Fruit fly (Drosophila melanogaster) whole organism, wandering third instar larva: ENCODE data around the gene Tfb5.

Experiments used
- Abd-B ChIP-seq: fragments of >200 bp; optimal IDR thresholded peaks from 2 replicates; lab custom pipeline; 2017; ENCODE audit warnings: missing biosample characterization, missing genetic modification characterization
- CG32264 ChIP-seq: fragments of 200-800 bp; sonication (Bioruptor generic); optimal IDR thresholded peaks from 2 replicates; lab custom pipeline; 2016; ENCODE audit warnings: missing biosample characterization, missing genetic modification characterization
- CG9705 ChIP-seq: fragments of 200-800 bp; sonication (Bioruptor generic); optimal IDR thresholded peaks from 2 replicates; lab custom pipeline; 2018; ENCODE audit warnings: missing biosample characterization, mild to moderate bottlenecking, missing genetic modification characterization
- CrebA ChIP-seq: fragments of 200-800 bp; sonication (Bioruptor generic); optimal IDR thresholded peaks from 2 replicates; lab custom pipeline; 2016; ENCODE audit warnings: missing biosample characterization, mild to moderate bottlenecking, missing genetic modification characterization, borderline replicate concordance
- Dfd ChIP-seq: fragments of >200 bp; optimal IDR thresholded peaks from 2 replicates; lab custom pipeline; 2017; ENCODE audit warnings: missing biosample characterization, missing genetic modification characterization
- Dif ChIP-seq: fragments of 200-275, 200-300 bp; sonication (Bioruptor generic); optimal IDR thresholded peaks from 2 replicates; lab custom pipeline; 2018; ENCODE audit warnings: missing biosample characterization, missing genetic modification characterization; ENCODE audit not compliant: partially characterized antibody
- GATAd ChIP-seq: sonication (Bioruptor generic); optimal IDR thresholded peaks from 2 replicates; lab custom pipeline; 2016; ENCODE audit warnings: missing biosample characterization, missing genetic modification characterization
- HLH106 ChIP-seq: fragments of 200-800 bp; optimal IDR thresholded peaks from 3 replicates; lab custom pipeline; 2019; ENCODE audit warnings: missing biosample characterization, mild to moderate bottlenecking, missing genetic modification characterization, moderate library complexity
- Hnf4 ChIP-seq: fragments of 200-800 bp; sonication (Bioruptor generic); optimal IDR thresholded peaks from 2 replicates; lab custom pipeline; 2016; ENCODE audit warnings: missing biosample characterization, mild to moderate bottlenecking, missing genetic modification characterization
- Hr78 ChIP-seq: fragments of >200 bp; optimal IDR thresholded peaks from 2 replicates; lab custom pipeline; 2017; ENCODE audit warnings: missing biosample characterization, missing genetic modification characterization
- Hr83 ChIP-seq: fragments of 200-300 bp; sonication (Bioruptor generic); optimal IDR thresholded peaks from 2 replicates; lab custom pipeline; 2016; ENCODE audit warnings: missing biosample characterization, mild to moderate bottlenecking, missing genetic modification characterization, moderate library complexity; ENCODE audit not compliant: poor library complexity, severe bottlenecking
- Jra ChIP-seq: sonication (Bioruptor generic); optimal IDR thresholded peaks from 2 replicates; lab custom pipeline; 2016; ENCODE audit warnings: missing biosample characterization, missing genetic modification characterization
- Mio ChIP-seq: sonication (Bioruptor generic); optimal IDR thresholded peaks from 2 replicates; lab custom pipeline; 2016; ENCODE audit warnings: missing biosample characterization, missing genetic modification characterization
- Myc ChIP-seq: fragments of >200 bp; optimal IDR thresholded peaks from 2 replicates; lab custom pipeline; 2017
- N ChIP-seq: fragments of >200 bp; optimal IDR thresholded peaks from 2 replicates; lab custom pipeline; 2018; ENCODE audit warnings: missing biosample characterization, missing external identifiers, missing genetic modification characterization
- OdsH ChIP-seq: fragments of 200-800 bp; sonication (Bioruptor generic); optimal IDR thresholded peaks from 2 replicates; lab custom pipeline; 2016; ENCODE audit warnings: missing biosample characterization, mild to moderate bottlenecking, missing genetic modification characterization
- Rel ChIP-seq, 2 experiments: fragments of 200-800 bp; sonication (Bioruptor generic) in 1 of 2; optimal IDR thresholded peaks; 2 replicates in 1 of 2; 3 replicates in 1 of 2; lab custom pipeline; 2016 to 2019; ENCODE audit warnings: mild to moderate bottlenecking in 2 of 2, missing biosample characterization in 2 of 2, missing genetic modification characterization in 2 of 2, moderate library complexity in 1 of 2
- Sp1 ChIP-seq: fragments of 200-800 bp; sonication (Bioruptor generic); optimal IDR thresholded peaks from 3 replicates; lab custom pipeline; 2019; ENCODE audit warnings: missing biosample characterization, mild to moderate bottlenecking, missing genetic modification characterization, moderate library complexity
- Vsx2 ChIP-seq: fragments of 200-300, 225-300 bp; sonication (Bioruptor generic); optimal IDR thresholded peaks from 2 replicates; lab custom pipeline; 2018; ENCODE audit warnings: missing biosample characterization, missing genetic modification characterization; ENCODE audit not compliant: partially characterized antibody
- br ChIP-seq: fragments of 200-800 bp; sonication (Bioruptor generic); optimal IDR thresholded peaks from 2 replicates; lab custom pipeline; 2016; ENCODE audit warnings: missing biosample characterization, missing genetic modification characterization
- brk ChIP-seq: fragments of 200-800 bp; sonication (Bioruptor generic); optimal IDR thresholded peaks from 2 replicates; lab custom pipeline; 2016; ENCODE audit warnings: missing biosample characterization, mild to moderate bottlenecking, missing genetic modification characterization
- dl ChIP-seq, 2 experiments: fragments of 175-275, 200-275 bp in 1 of 2; fragments of 200-275 bp in 1 of 2; sonication (Bioruptor generic); optimal IDR thresholded peaks; lab custom pipeline; 2018; ENCODE audit warnings: mild to moderate bottlenecking in 2 of 2, missing biosample characterization in 2 of 2, missing genetic modification characterization in 2 of 2, moderate library complexity in 2 of 2; ENCODE audit not compliant: partially characterized antibody in 2 of 2, insufficient read depth in 1 of 2
- dmrt93B ChIP-seq: fragments of 200-800 bp; sonication (Bioruptor generic); optimal IDR thresholded peaks from 2 replicates; lab custom pipeline; 2018; ENCODE audit warnings: missing biosample characterization, mild to moderate bottlenecking, missing genetic modification characterization
- dsf ChIP-seq: sonication (Bioruptor generic); optimal IDR thresholded peaks from 2 replicates; lab custom pipeline; 2016; ENCODE audit warnings: missing biosample characterization, missing genetic modification characterization, borderline replicate concordance
- ey ChIP-seq: fragments of 200-800 bp; sonication (Bioruptor generic); optimal IDR thresholded peaks from 2 replicates; lab custom pipeline; 2016; ENCODE audit warnings: missing biosample characterization, missing genetic modification characterization
- foxo ChIP-seq, 2 experiments: fragments of 200-800 bp; sonication (Bioruptor generic); optimal IDR thresholded peaks; 2 replicates in 1 of 2; 3 replicates in 1 of 2; lab custom pipeline; 2016 to 2017; ENCODE audit warnings: missing biosample characterization in 2 of 2, missing genetic modification characterization in 2 of 2
- fru ChIP-seq: fragments of 200-800 bp; sonication (Bioruptor generic); optimal IDR thresholded peaks from 3 replicates; lab custom pipeline; 2016; ENCODE audit warnings: missing biosample characterization, mild to moderate bottlenecking, missing genetic modification characterization
- h ChIP-seq: fragments of 200-800 bp; sonication (Bioruptor generic); optimal IDR thresholded peaks from 3 replicates; lab custom pipeline; 2016; ENCODE audit warnings: missing biosample characterization, mild to moderate bottlenecking, missing genetic modification characterization
- jim ChIP-seq: fragments of 175-275, 200-325 bp; sonication (Bioruptor generic); optimal IDR thresholded peaks from 2 replicates; lab custom pipeline; 2016; ENCODE audit warnings: missing biosample characterization, mild to moderate bottlenecking, missing genetic modification characterization
- lola ChIP-seq: fragments of >200 bp; optimal IDR thresholded peaks from 2 replicates; lab custom pipeline; 2017; ENCODE audit warnings: missing biosample characterization, missing genetic modification characterization
- pan ChIP-seq: fragments of >200 bp; optimal IDR thresholded peaks from 2 replicates; lab custom pipeline; 2017
- psq ChIP-seq: fragments of 200-800 bp; sonication (Bioruptor generic); optimal IDR thresholded peaks from 3 replicates; lab custom pipeline; 2017; ENCODE audit warnings: missing biosample characterization, mild to moderate bottlenecking, missing genetic modification characterization, moderate library complexity
- rgr ChIP-seq: fragments of 200-800 bp; sonication (Bioruptor generic); optimal IDR thresholded peaks from 3 replicates; lab custom pipeline; 2016; ENCODE audit warnings: missing biosample characterization, mild to moderate bottlenecking, missing genetic modification characterization
- sage ChIP-seq: fragments of 200-800 bp; sonication (Bioruptor generic); optimal IDR thresholded peaks from 2 replicates; lab custom pipeline; 2016; ENCODE audit warnings: missing biosample characterization, mild to moderate bottlenecking, missing genetic modification characterization
- sv ChIP-seq: fragments of 200-800 bp; sonication (Bioruptor generic); optimal IDR thresholded peaks from 3 replicates; lab custom pipeline; 2016; ENCODE audit warnings: missing biosample characterization, missing genetic modification characterization
- tai ChIP-seq: sonication (Bioruptor generic); optimal IDR thresholded peaks from 2 replicates; lab custom pipeline; 2016; ENCODE audit warnings: missing biosample characterization, missing genetic modification characterization
- usp ChIP-seq: fragments of >200 bp; optimal IDR thresholded peaks from 2 replicates; lab custom pipeline; 2017; ENCODE audit warnings: missing biosample characterization, missing genetic modification characterization
- woc ChIP-seq: sonication (Bioruptor generic); optimal IDR thresholded peaks from 2 replicates; lab custom pipeline; 2016; ENCODE audit warnings: missing biosample characterization, mild to moderate bottlenecking, missing genetic modification characterization

The Tfb5 gene

DNA sequence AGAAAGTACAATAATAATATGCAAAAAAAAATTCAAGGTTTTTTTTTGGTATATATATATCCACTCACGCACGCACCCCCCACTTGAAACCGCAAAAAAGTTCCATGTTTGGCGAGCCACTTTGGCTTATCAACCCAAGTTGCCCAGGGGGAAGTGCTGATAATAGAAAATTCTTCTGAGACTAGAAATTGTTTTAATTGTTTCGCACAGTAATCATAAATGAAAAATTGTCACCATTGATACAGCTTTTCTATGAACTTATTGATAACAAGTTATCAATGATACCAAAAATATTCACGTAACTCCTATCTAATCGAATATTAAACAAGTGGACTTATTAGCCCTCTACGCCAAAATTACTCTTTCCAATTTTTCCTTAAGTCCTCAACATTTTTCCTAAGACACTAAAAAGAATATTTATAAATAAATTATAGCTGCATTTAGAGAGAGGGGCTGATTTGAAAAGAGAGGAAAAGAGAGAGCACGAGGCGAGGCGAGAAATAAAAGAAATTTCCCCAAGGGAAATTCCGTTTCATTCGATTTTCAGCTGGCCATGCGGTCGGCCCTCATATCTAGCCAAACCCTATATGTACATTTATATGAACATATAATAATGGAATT is 12.0 kb downstream of the Tfb5 start:
- TF ChIP-seq jim (GFP tag; lab: Kevin White, UChicago), result no peak
- no peak for TF ChIP-seq h (GFP tag; lab: Kevin White, UChicago)
- no peak for TF ChIP-seq Mio (GFP tag; lab: Kevin White, UChicago)
- no peak for TF ChIP-seq br (GFP tag; lab: Kevin White, UChicago)
- no peak for TF ChIP-seq brk (GFP tag; lab: Kevin White, UChicago)
- no peak for TF ChIP-seq Rel (GFP tag; optimal IDR thresholded peaks at IDR 0.05; lab: Kevin White, UChicago)
- no peak for TF ChIP-seq Rel (tag; optimal IDR thresholded peaks at IDR 0.05; lab: Kevin White, UChicago)
- TF ChIP-seq Vsx2, result no peak
- no peak for TF ChIP-seq GATAd (GFP tag; lab: Kevin White, UChicago)
- no peak for TF ChIP-seq Dfd
- TF ChIP-seq CrebA, result no peak

DNA sequence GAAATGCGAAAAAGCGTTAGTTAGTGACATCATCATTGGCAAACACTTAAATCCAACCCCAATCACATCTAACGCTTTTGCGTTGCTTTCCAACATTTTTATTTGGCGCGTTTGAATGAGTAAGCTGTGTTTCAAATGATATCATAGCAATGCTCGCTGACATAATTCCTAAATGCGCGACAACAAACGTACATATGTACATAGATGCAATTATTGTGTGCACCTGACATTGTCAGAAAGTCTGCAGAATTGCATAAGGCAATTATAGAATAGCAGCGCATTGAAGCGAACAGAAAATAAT is 12.4 kb downstream of the Tfb5 start:
- TF ChIP-seq Jra, result no peak
- TF ChIP-seq foxo (GFP tag; optimal IDR thresholded peaks at IDR 0.05; lab: Kevin White, UChicago), result no peak
- no peak for TF ChIP-seq HLH106 (tag; lab: Kevin White, UChicago)
- TF ChIP-seq fru (GFP tag; lab: Kevin White, UChicago), result no peak
- TF ChIP-seq Rel (GFP tag; optimal IDR thresholded peaks at IDR 0.05; lab: Kevin White, UChicago), result no peak
- TF ChIP-seq Rel (tag; optimal IDR thresholded peaks at IDR 0.05; lab: Kevin White, UChicago), result no peak
- no peak for TF ChIP-seq tai (GFP tag; lab: Kevin White, UChicago)
- no peak for TF ChIP-seq dsf
- no peak for TF ChIP-seq Abd-B (GFP tag; lab: Kevin White, UChicago)
- no peak for TF ChIP-seq Myc (lab: Kevin White, UChicago)
- TF ChIP-seq ey (GFP tag; lab: Kevin White, UChicago), result no peak
- TF ChIP-seq jim (GFP tag; lab: Kevin White, UChicago), result no peak
- no peak for TF ChIP-seq brk (GFP tag; lab: Kevin White, UChicago)
- TF ChIP-seq sage, result no peak
- TF ChIP-seq pan (lab: Kevin White, UChicago), result no peak
- no peak for TF ChIP-seq Hr83 (GFP tag; lab: Kevin White, UChicago)
- TF ChIP-seq CG9705 (GFP tag; lab: Kevin White, UChicago), result no peak
- no peak for TF ChIP-seq dmrt93B
- TF ChIP-seq rgr, result no peak

DNA sequence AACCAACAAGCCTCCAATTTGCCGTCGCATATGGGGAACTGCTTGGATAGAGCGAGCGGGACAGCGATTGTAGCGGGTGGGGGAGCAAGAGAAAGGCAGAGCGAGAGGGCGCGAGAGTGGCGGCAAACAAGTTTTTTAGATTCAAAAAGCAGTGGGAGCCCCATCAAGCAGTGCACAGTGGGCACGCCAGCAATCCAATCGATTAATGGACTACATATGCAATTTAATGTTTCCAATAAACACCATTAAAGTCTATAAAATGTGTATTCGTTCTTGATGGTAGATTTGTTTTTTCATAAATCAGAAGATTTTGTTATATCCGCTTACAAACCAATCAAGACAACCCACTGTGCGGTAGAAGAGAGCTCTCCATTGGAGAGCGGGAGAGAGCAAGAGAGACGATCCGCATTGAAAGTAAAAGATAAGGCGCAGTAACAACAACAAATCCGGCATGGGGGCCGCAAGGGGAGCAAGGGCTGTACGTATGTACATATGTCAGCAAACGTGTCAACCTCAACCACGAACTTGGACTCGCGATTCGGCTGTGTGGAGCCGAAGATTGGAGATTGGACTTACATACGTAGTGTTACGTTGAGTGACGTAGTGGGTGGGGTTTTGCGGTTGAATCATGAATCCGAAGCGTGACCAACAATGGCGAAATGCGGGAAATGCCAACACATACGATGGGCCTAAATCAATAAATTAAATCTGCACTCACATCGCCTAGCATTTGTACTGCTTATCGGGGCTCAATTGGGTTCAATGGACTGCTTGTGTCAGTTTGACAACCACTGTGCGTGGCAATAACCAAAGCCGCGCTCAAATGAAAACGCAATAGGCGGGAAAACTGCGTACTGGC is 13.0 kb downstream of the Tfb5 start:
- peak; percentile 94 for TF ChIP-seq brk (GFP tag; lab: Kevin White, UChicago)
- TF ChIP-seq tai (GFP tag; lab: Kevin White, UChicago), result peak; percentile 97
- no peak for TF ChIP-seq Abd-B (GFP tag; lab: Kevin White, UChicago)
- peak; percentile 92 for TF ChIP-seq Mio (GFP tag; lab: Kevin White, UChicago)
- TF ChIP-seq sage, result peak; percentile 96
- peak; percentile 95 for TF ChIP-seq psq (GFP tag; lab: Kevin White, UChicago)
- peak; percentile 92 for TF ChIP-seq Hr83 (GFP tag; lab: Kevin White, UChicago)
- peak; percentile 99 for TF ChIP-seq h (GFP tag; lab: Kevin White, UChicago)
- peak; percentile 37 for TF ChIP-seq Myc (lab: Kevin White, UChicago)
- peak; percentile 88 for TF ChIP-seq N (GFP tag; lab: Kevin White, UChicago)
- TF ChIP-seq woc (GFP tag; lab: Kevin White, UChicago), result peak; percentile 99
- peak; percentile 97 for TF ChIP-seq Jra
- TF ChIP-seq foxo (GFP tag; optimal IDR thresholded peaks at IDR 0.05; lab: Kevin White, UChicago), result peak; percentile 97 to 99
- peak; percentile 80 to 91 for TF ChIP-seq dl (GFP tag; optimal IDR thresholded peaks at IDR 0.05; lab: Kevin White, UChicago; ENCODE audit: insufficient read depth in 1 of 2, partially characterized antibody in 2 of 2)
- TF ChIP-seq dsf, result peak; percentile 94
- peak; percentile 98 for TF ChIP-seq HLH106 (tag; lab: Kevin White, UChicago)
- no peak for TF ChIP-seq pan (lab: Kevin White, UChicago)
- no peak for TF ChIP-seq Hr78 (GFP tag; lab: Kevin White, UChicago)
- no peak for TF ChIP-seq lola (GFP tag; lab: Kevin White, UChicago)
- TF ChIP-seq fru (GFP tag; lab: Kevin White, UChicago), result peak; percentile 100
- peak; percentile 98 for TF ChIP-seq Hnf4
- peak; percentile 95 for TF ChIP-seq CrebA
- no peak for TF ChIP-seq usp (GFP tag; lab: Kevin White, UChicago)
- TF ChIP-seq CG9705 (GFP tag; lab: Kevin White, UChicago), result peak; percentile 96
- TF ChIP-seq Dif (GFP tag; lab: Kevin White, UChicago), result peak; percentile 94
- TF ChIP-seq br (GFP tag; lab: Kevin White, UChicago), result peak; percentile 99
- peak; percentile 98 for TF ChIP-seq Sp1
- peak; percentile 98 for TF ChIP-seq CG32264 (GFP tag; lab: Kevin White, UChicago)
- peak; percentile 98 for TF ChIP-seq sv
- TF ChIP-seq Rel (GFP tag; optimal IDR thresholded peaks at IDR 0.05; lab: Kevin White, UChicago), result peak; percentile 95
- TF ChIP-seq Rel (tag; optimal IDR thresholded peaks at IDR 0.05; lab: Kevin White, UChicago), result peak; percentile 97
- TF ChIP-seq Vsx2, result peak; percentile 69
- peak; percentile 99 for TF ChIP-seq ey (GFP tag; lab: Kevin White, UChicago)
- TF ChIP-seq OdsH (GFP tag; lab: Kevin White, UChicago), result peak; percentile 98
- no peak for TF ChIP-seq Dfd
- no peak for TF ChIP-seq jim (GFP tag; lab: Kevin White, UChicago)
- peak; percentile 98 for TF ChIP-seq dmrt93B
- peak; percentile 94 for TF ChIP-seq GATAd (GFP tag; lab: Kevin White, UChicago)
- TF ChIP-seq rgr, result peak; percentile 99
